Worm (Caenorhabditis elegans) whole organism, L1 larva: ENCODE data around the gene hap-1.

ENCODE experiments used
- C04F5.9 ChIP-seq: sonication (generic microtip); optimal IDR thresholded peaks from 2 replicates; lab custom pipeline; 2016; ENCODE audit warnings: missing genetic modification characterization, missing compliant biosample characterization
- C16A3.4 ChIP-seq: fragments of 150-350 bp; optimal IDR thresholded peaks from 2 replicates; lab custom pipeline; 2014; ENCODE audit warnings: missing biosample characterization, missing genetic modification characterization
- C34B4.2 ChIP-seq: sonication (generic microtip); optimal IDR thresholded peaks from 2 replicates; lab custom pipeline; 2017; ENCODE audit warnings: mild to moderate bottlenecking, missing genetic modification characterization, missing compliant biosample characterization
- F16B12.6 ChIP-seq: fragments of 150-350 bp; optimal IDR thresholded peaks from 2 replicates; lab custom pipeline; 2014; ENCODE audit warnings: missing biosample characterization, missing genetic modification characterization
- Y116A8C.19 ChIP-seq: sonication (generic microtip); optimal IDR thresholded peaks from 2 replicates; lab custom pipeline; 2016; ENCODE audit warnings: missing compliant biosample characterization, missing genetic modification characterization, borderline replicate concordance
- alr-1 ChIP-seq: fragments of 200-800 bp; sonication (Bioruptor generic); optimal IDR thresholded peaks from 2 replicates; lab custom pipeline; 2018; ENCODE audit warnings: borderline replicate concordance, mild to moderate bottlenecking, missing genetic modification characterization, missing compliant biosample characterization
- blmp-1 ChIP-seq: fragments of 150-350 bp; optimal IDR thresholded peaks from 2 replicates; lab custom pipeline; 2014; ENCODE audit warnings: missing biosample characterization, missing genetic modification characterization
- ceh-82 ChIP-seq, 3 experiments: fragments of 150-350 bp in 1 of 3; sonication (generic microtip) in 2 of 3; optimal IDR thresholded peaks; 2 replicates each; lab custom pipeline; 2014 to 2017; ENCODE audit warnings: missing biosample characterization in 3 of 3, missing genetic modification characterization in 3 of 3
- ceh-88 ChIP-seq: fragments of 200-800 bp; sonication (Bioruptor generic); IDR thresholded peaks from 2 replicates; pipeline ENCODE4 v1.3.6; 2022; ENCODE audit warnings: missing genetic modification characterization, missing compliant biosample characterization
- dsc-1 ChIP-seq: sonication (generic microtip); optimal IDR thresholded peaks from 2 replicates; lab custom pipeline; 2016; ENCODE audit warnings: mild to moderate bottlenecking, missing genetic modification characterization, missing compliant biosample characterization
- efl-1 ChIP-seq, 4 experiments: fragments of 150-350 bp; optimal IDR thresholded peaks in 3 of 4; peaks in 1 of 4; 1 replicate in 1 of 4; 2 replicates in 3 of 4; lab custom pipeline; 2014; ENCODE audit warnings: missing biosample characterization in 2 of 4, missing genetic modification characterization in 2 of 4, missing genetic modification reagents in 2 of 4
- efl-3 ChIP-seq: fragments of 200-800 bp; sonication (Bioruptor generic); optimal IDR thresholded peaks from 2 replicates; lab custom pipeline; 2018; ENCODE audit warnings: mild to moderate bottlenecking, missing genetic modification characterization, missing compliant biosample characterization
- egl-13 ChIP-seq: sonication (generic microtip); optimal IDR thresholded peaks from 2 replicates; lab custom pipeline; 2016; ENCODE audit warnings: missing genotype, missing genetic modification reagents, missing genetic modification characterization, missing compliant biosample characterization
- elt-2 ChIP-seq: sonication (generic microtip); optimal IDR thresholded peaks from 2 replicates; lab custom pipeline; 2016; ENCODE audit warnings: missing genetic modification characterization, mild to moderate bottlenecking, inconsistent platforms, missing compliant biosample characterization, missing genetic modification reagents
- elt-3 ChIP-seq, 6 experiments: fragments of 150-350 bp in 1 of 6; sonication (generic microtip); optimal IDR thresholded peaks; 2 replicates each; lab custom pipeline; 2017 to 2018; ENCODE audit warnings: missing biosample characterization in 6 of 6, missing genetic modification characterization in 6 of 6, inconsistent platforms in 1 of 6
- ets-5 ChIP-seq: fragments of 200-800 bp; sonication (Bioruptor generic); IDR thresholded peaks from 2 replicates; pipeline ENCODE4 v1.3.6; 2022; ENCODE audit warnings: missing genetic modification characterization, missing compliant biosample characterization
- fkh-10 ChIP-seq: sonication (generic microtip); optimal IDR thresholded peaks from 2 replicates; lab custom pipeline; 2017; ENCODE audit warnings: missing biosample characterization, missing genetic modification reagents, missing genetic modification characterization
- fkh-4 ChIP-seq: sonication (generic microtip); optimal IDR thresholded peaks from 2 replicates; lab custom pipeline; 2016; ENCODE audit warnings: missing compliant biosample characterization, missing genetic modification characterization, borderline replicate concordance
- fkh-8 ChIP-seq: sonication (generic microtip); optimal IDR thresholded peaks from 2 replicates; lab custom pipeline; 2016; ENCODE audit warnings: mild to moderate bottlenecking, missing genetic modification characterization, missing compliant biosample characterization
- fos-1 ChIP-seq: fragments of 150-350 bp; optimal IDR thresholded peaks from 2 replicates; lab custom pipeline; 2014; ENCODE audit warnings: missing biosample characterization, missing genetic modification characterization
- grh-1 ChIP-seq: fragments of 200-800 bp; sonication (Bioruptor generic); IDR thresholded peaks from 2 replicates; pipeline ENCODE4 v1.3.6; 2022; ENCODE audit warnings: missing genetic modification reagents, missing genetic modification characterization, missing compliant biosample characterization
- hlh-17 ChIP-seq: fragments of 200-800 bp; sonication (Bioruptor generic); optimal IDR thresholded peaks from 2 replicates; lab custom pipeline; 2018; ENCODE audit warnings: missing genetic modification characterization, mild to moderate bottlenecking, missing compliant biosample characterization, moderate library complexity, borderline replicate concordance
- hlh-4 ChIP-seq: sonication (generic microtip); optimal IDR thresholded peaks from 2 replicates; lab custom pipeline; 2016; ENCODE audit warnings: mild to moderate bottlenecking, missing genetic modification characterization, missing compliant biosample characterization
- hpl-2 ChIP-seq: fragments of 150-350 bp; optimal IDR thresholded peaks from 2 replicates; lab custom pipeline; 2014; ENCODE audit warnings: missing biosample characterization, missing genetic modification reagents, missing genetic modification characterization
- isw-1 ChIP-seq: fragments of 200-800 bp; sonication (Bioruptor generic); IDR thresholded peaks from 2 replicates; pipeline ENCODE4 v1.3.6; 2022; ENCODE audit warnings: missing genetic modification characterization, missing compliant biosample characterization
- jun-1 ChIP-seq: fragments of 150-350 bp; optimal IDR thresholded peaks from 2 replicates; lab custom pipeline; 2014; ENCODE audit warnings: missing biosample characterization, missing genetic modification reagents, missing genetic modification characterization
- lin-13 ChIP-seq: fragments of 150-350 bp; optimal IDR thresholded peaks from 2 replicates; lab custom pipeline; 2014; ENCODE audit warnings: missing biosample characterization, missing genetic modification reagents, missing genetic modification characterization
- lin-14 ChIP-seq: fragments of 200-800 bp; sonication (Bioruptor generic); optimal IDR thresholded peaks from 2 replicates; lab custom pipeline; 2018; ENCODE audit warnings: mild to moderate bottlenecking, missing genetic modification characterization, moderate library complexity, missing compliant biosample characterization
- lsy-2 ChIP-seq, 2 experiments: fragments of 150-350 bp; optimal IDR thresholded peaks; 2 replicates each; lab custom pipeline; 2014; ENCODE audit warnings: missing biosample characterization in 2 of 2, missing genetic modification characterization in 2 of 2
- mab-9 ChIP-seq: fragments of 200-800 bp; sonication (Bioruptor generic); IDR thresholded peaks from 2 replicates; pipeline ENCODE4 v1.3.6; 2022; ENCODE audit warnings: missing genetic modification reagents, missing genetic modification characterization, missing compliant biosample characterization
- mdl-1 ChIP-seq, 2 experiments: fragments of 150-350 bp; optimal IDR thresholded peaks; 2 replicates each; lab custom pipeline; 2014 to 2017; ENCODE audit warnings: missing biosample characterization in 2 of 2, missing genetic modification characterization in 2 of 2, inconsistent platforms in 1 of 2
- mef-2 ChIP-seq: fragments of 150-350 bp; optimal IDR thresholded peaks from 2 replicates; lab custom pipeline; 2014; ENCODE audit warnings: missing biosample characterization, missing genetic modification characterization
- nhr-28 ChIP-seq: fragments of 150-350 bp; optimal IDR thresholded peaks from 2 replicates; lab custom pipeline; 2014; ENCODE audit warnings: missing biosample characterization, missing genetic modification characterization
- nhr-47 ChIP-seq: sonication (generic microtip); optimal IDR thresholded peaks from 2 replicates; lab custom pipeline; 2016; ENCODE audit warnings: mild to moderate bottlenecking, missing genetic modification characterization, moderate library complexity, missing compliant biosample characterization
- nhr-71 ChIP-seq: sonication (generic microtip); optimal IDR thresholded peaks from 2 replicates; lab custom pipeline; 2016; ENCODE audit warnings: mild to moderate bottlenecking, missing genetic modification characterization, moderate library complexity, missing compliant biosample characterization
- nhr-77 ChIP-seq: fragments of 150-350 bp; optimal IDR thresholded peaks from 2 replicates; lab custom pipeline; 2014; ENCODE audit warnings: missing biosample characterization, missing genetic modification characterization
- nhr-90 ChIP-seq: sonication (generic microtip); optimal IDR thresholded peaks from 2 replicates; lab custom pipeline; 2016; ENCODE audit warnings: mild to moderate bottlenecking, missing genetic modification characterization, missing compliant biosample characterization; ENCODE audit not compliant: poor library complexity
- pag-3 ChIP-seq: sonication (generic microtip); optimal IDR thresholded peaks from 2 replicates; lab custom pipeline; 2017; ENCODE audit warnings: missing genetic modification characterization, mild to moderate bottlenecking, missing compliant biosample characterization, antibody characterized with exemption, borderline replicate concordance; ENCODE audit not compliant: insufficient read depth
- rnt-1 ChIP-seq: sonication (generic microtip); optimal IDR thresholded peaks from 2 replicates; lab custom pipeline; 2016; ENCODE audit warnings: mild to moderate bottlenecking, missing genetic modification characterization, moderate library complexity, missing compliant biosample characterization
- snpc-4 ChIP-seq: fragments of 150-350 bp; optimal IDR thresholded peaks from 2 replicates; lab custom pipeline; 2014; ENCODE audit warnings: missing biosample characterization, missing genetic modification characterization
- sox-4 ChIP-seq: sonication (generic microtip); optimal IDR thresholded peaks from 2 replicates; lab custom pipeline; 2016; ENCODE audit warnings: missing genetic modification characterization, missing compliant biosample characterization
- swsn-7 ChIP-seq: sonication (generic microtip); optimal IDR thresholded peaks from 2 replicates; lab custom pipeline; 2016; ENCODE audit warnings: missing genetic modification characterization, missing compliant biosample characterization
- tbx-2 ChIP-seq: sonication (generic microtip); optimal IDR thresholded peaks from 2 replicates; lab custom pipeline; 2016; ENCODE audit warnings: missing genetic modification characterization, missing compliant biosample characterization
- tlp-1 ChIP-seq: fragments of 150-350 bp; optimal IDR thresholded peaks from 2 replicates; lab custom pipeline; 2014; ENCODE audit warnings: missing biosample characterization, missing genetic modification characterization
- unc-130 ChIP-seq: fragments of 150-350 bp; optimal IDR thresholded peaks from 2 replicates; lab custom pipeline; 2017; ENCODE audit warnings: missing biosample characterization, missing genetic modification characterization, inconsistent platforms
- unc-30 ChIP-seq: sonication (generic microtip); optimal IDR thresholded peaks from 2 replicates; lab custom pipeline; 2017; ENCODE audit warnings: missing biosample characterization, missing genetic modification characterization
- unc-62 ChIP-seq: fragments of 150-350 bp; optimal IDR thresholded peaks from 2 replicates; lab custom pipeline; 2014; ENCODE audit warnings: missing biosample characterization, missing genetic modification reagents, missing genetic modification characterization
- vab-15 ChIP-seq: sonication (generic microtip); optimal IDR thresholded peaks from 2 replicates; lab custom pipeline; 2017; ENCODE audit warnings: missing genotype, mild to moderate bottlenecking, missing genetic modification characterization, missing compliant biosample characterization
- xbp-1 ChIP-seq: sonication (generic microtip); optimal IDR thresholded peaks from 2 replicates; lab custom pipeline; 2016; ENCODE audit warnings: missing genetic modification characterization, missing compliant biosample characterization
- zip-4 ChIP-seq: fragments of 200-800 bp; sonication (Bioruptor generic); optimal IDR thresholded peaks from 2 replicates; lab custom pipeline; 2018; ENCODE audit warnings: mild to moderate bottlenecking, missing genetic modification characterization, moderate library complexity, missing compliant biosample characterization
- ztf-4 ChIP-seq: fragments of 150-350 bp; optimal IDR thresholded peaks from 2 replicates; lab custom pipeline; 2014; ENCODE audit warnings: missing biosample characterization, missing genetic modification characterization

hap-1 gene

ce11 chrIII:5308278-5308677, 44.5 kb downstream of the hap-1 start, which contains the start of gene mog-3 (continued):
- TF ChIP-seq isw-1: peak; percentile 65
- TF ChIP-seq rnt-1 (tag; lab: Kevin White, UChicago): peak; percentile 98
- peak; percentile 83 for TF ChIP-seq nhr-71 (tag; lab: Kevin White, UChicago)
- no peak for TF ChIP-seq alr-1 (tag; lab: Kevin White, UChicago)
- TF ChIP-seq lin-13 (GFP tag; lab: Kevin White, UChicago): peak; percentile 29
- TF ChIP-seq fkh-8 (tag; lab: Kevin White, UChicago): peak; percentile 74
- no peak for TF ChIP-seq tlp-1 (tag; lab: Kevin White, UChicago)
- peak; percentile 55 for TF ChIP-seq vab-15 (tag; lab: Kevin White, UChicago)
- peak; percentile 30 for TF ChIP-seq Y116A8C.19 (tag; lab: Kevin White, UChicago)
- TF ChIP-seq ceh-82 (tag; optimal IDR thresholded peaks at IDR 0.05; lab: Kevin White, UChicago): peak; percentile 11 to 66 (median 11)
- no peak for TF ChIP-seq elt-3 (tag; optimal IDR thresholded peaks at IDR 0.05; lab: Kevin White, UChicago)
- no peak for TF ChIP-seq mef-2 (tag; lab: Kevin White, UChicago)
- peak; percentile 40 for TF ChIP-seq C16A3.4 (tag; lab: Kevin White, UChicago)
- peak; percentile 49 for TF ChIP-seq efl-3
- peak; percentile 23 for TF ChIP-seq ztf-4 (tag; lab: Kevin White, UChicago)
- peak; percentile 17 for TF ChIP-seq elt-2
- TF ChIP-seq nhr-47 (tag; lab: Kevin White, UChicago): peak; percentile 83
- TF ChIP-seq blmp-1 (tag; lab: Kevin White, UChicago): peak; percentile 47
- peak; percentile 82 for TF ChIP-seq fkh-4 (tag; lab: Kevin White, UChicago)
- TF ChIP-seq mab-9 (GFP tag; lab: Robert Waterston, UW): no peak
- no peak for TF ChIP-seq hpl-2 (GFP tag; lab: Kevin White, UChicago)
- no peak for TF ChIP-seq ceh-88
- no peak for TF ChIP-seq C34B4.2 (tag; lab: Kevin White, UChicago)
- no peak for TF ChIP-seq grh-1 (GFP tag; lab: Robert Waterston, UW)
- TF ChIP-seq tbx-2 (tag; lab: Kevin White, UChicago): peak; percentile 84
- TF ChIP-seq jun-1 (tag; lab: Kevin White, UChicago): no peak
- peak; percentile 62 to 82 for TF ChIP-seq lsy-2 (tag; optimal IDR thresholded peaks at IDR 0.05; lab: Kevin White, UChicago)
- no peak for TF ChIP-seq ets-5 (GFP tag; lab: Robert Waterston, UW)
- TF ChIP-seq sox-4 (tag; lab: Kevin White, UChicago): peak; percentile 69
- TF ChIP-seq fkh-10: no peak
- peak; percentile 58 for TF ChIP-seq lin-14 (GFP tag; lab: Kevin White, UChicago)
- TF ChIP-seq unc-62 (GFP tag; lab: Kevin White, UChicago): no peak
- peak; percentile 74 for TF ChIP-seq egl-13 (tag; lab: Kevin White, UChicago)
- TF ChIP-seq mdl-1 (tag; optimal IDR thresholded peaks at IDR 0.05; lab: Kevin White, UChicago): peak in 1 of 2 experiments; percentile 32
- no peak for TF ChIP-seq fos-1 (tag; lab: Kevin White, UChicago)
- TF ChIP-seq snpc-4: peak; percentile 21
- TF ChIP-seq nhr-28 (tag; lab: Kevin White, UChicago): no peak
- no peak for TF ChIP-seq hlh-4 (tag; lab: Kevin White, UChicago)
- no peak for TF ChIP-seq unc-30 (tag; lab: Kevin White, UChicago)
- no peak for TF ChIP-seq hlh-17
- TF ChIP-seq xbp-1: peak; percentile 69
- TF ChIP-seq dsc-1: peak; percentile 71
- TF ChIP-seq unc-130 (tag; lab: Kevin White, UChicago): no peak
- peak; percentile 65 for TF ChIP-seq swsn-7 (tag; lab: Kevin White, UChicago)
- peak; percentile 61 to 94 for TF ChIP-seq efl-1 (optimal IDR thresholded peaks at IDR 0.05; lab: Kevin White, UChicago)
- peak; percentile 93 to 99 for TF ChIP-seq efl-1 (GFP tag; optimal IDR thresholded peaks at IDR 0.05 in 1 of 2; lab: Kevin White, UChicago)
- peak; percentile 55 for TF ChIP-seq pag-3
- TF ChIP-seq C04F5.9 (tag; lab: Kevin White, UChicago): peak; percentile 66
- no peak for TF ChIP-seq nhr-77 (tag; lab: Kevin White, UChicago)
- TF ChIP-seq nhr-90: peak; percentile 81
- TF ChIP-seq zip-4 (GFP tag; lab: Kevin White, UChicago): no peak
- TF ChIP-seq F16B12.6: no peak
- TF ChIP-seq, all 84 proteins: peak for 46
